Worm (Caenorhabditis elegans) whole organism, L4 larva: ENCODE data around the gene acp-3.

Experiments used
- D1046.2 ChIP-seq: fragments of 200-800 bp; sonication (Bioruptor generic); IDR thresholded peaks from 2 replicates; pipeline ENCODE4 v1.3.6; 2022; ENCODE audit warnings: missing genetic modification characterization, missing compliant biosample characterization
- F26F4.8 ChIP-seq: fragments of 200-800 bp; sonication (Bioruptor generic); conservative IDR thresholded peaks from 2 replicates; pipeline ENCODE4 v1.3.6; 2022; ENCODE audit warnings: missing genetic modification characterization, missing compliant biosample characterization
- T20F7.1 ChIP-seq: fragments of 200-800 bp; sonication (Bioruptor generic); optimal IDR thresholded peaks from 2 replicates; lab custom pipeline; 2018; ENCODE audit warnings: mild to moderate bottlenecking, missing genetic modification characterization, missing compliant biosample characterization
- T26A8.4 ChIP-seq: fragments of 200-800 bp; sonication (Bioruptor generic); IDR thresholded peaks from 2 replicates; pipeline ENCODE4 v1.3.6; 2022; ENCODE audit warnings: missing genetic modification characterization, missing compliant biosample characterization
- Y105C5A.15 ChIP-seq: fragments of 200-800 bp; sonication (Bioruptor generic); IDR thresholded peaks from 2 replicates; pipeline ENCODE4 v1.3.6; 2022; ENCODE audit warnings: missing genetic modification characterization, missing compliant biosample characterization
- Y48G9A.11 ChIP-seq: fragments of 200-800 bp; sonication (Bioruptor generic); IDR thresholded peaks from 2 replicates; pipeline ENCODE4 v1.3.6; 2022; ENCODE audit warnings: missing genetic modification reagents, missing genetic modification characterization, missing compliant biosample characterization
- Y75B8A.6 ChIP-seq: fragments of 200-800 bp; sonication (Bioruptor generic); IDR thresholded peaks from 2 replicates; pipeline ENCODE4 v1.3.6; 2022; ENCODE audit warnings: missing genetic modification reagents, missing genetic modification characterization, missing compliant biosample characterization
- ZK337.2 ChIP-seq: fragments of 200-800 bp; sonication (Bioruptor generic); IDR thresholded peaks from 2 replicates; pipeline ENCODE4 v1.3.6; 2022; ENCODE audit warnings: missing genetic modification reagents, missing genetic modification characterization, missing compliant biosample characterization
- ZK546.5 ChIP-seq, 2 experiments: sonication (generic microtip); optimal IDR thresholded peaks; 2 replicates each; lab custom pipeline; 2017; ENCODE audit warnings: missing biosample characterization in 2 of 2, missing genetic modification characterization in 2 of 2
- aha-1 ChIP-seq: fragments of 150-350 bp; peaks from one replicate; lab custom pipeline; 2014; ENCODE audit warnings: missing biosample characterization, missing genetic modification characterization
- aly-2 ChIP-seq: sonication (generic microtip); optimal IDR thresholded peaks from 2 replicates; lab custom pipeline; 2018; ENCODE audit warnings: missing biosample characterization, missing genetic modification characterization
- ceh-28 ChIP-seq: fragments of 150-350 bp; optimal IDR thresholded peaks from 2 replicates; lab custom pipeline; 2014; ENCODE audit warnings: missing biosample characterization, missing genetic modification reagents, missing genetic modification characterization
- ceh-32 ChIP-seq: sonication (generic microtip); optimal IDR thresholded peaks from 2 replicates; lab custom pipeline; 2016; ENCODE audit warnings: mild to moderate bottlenecking, missing genetic modification characterization, missing compliant biosample characterization; ENCODE audit not compliant: poor library complexity
- ces-1 ChIP-seq: fragments of 150-350 bp; sonication (generic microtip); optimal IDR thresholded peaks from 4 replicates; lab custom pipeline; 2014; ENCODE audit warnings: missing biosample characterization, missing genetic modification reagents, missing genetic modification characterization
- daf-12 ChIP-seq: fragments of 150-350 bp; optimal IDR thresholded peaks from 2 replicates; lab custom pipeline; 2014; ENCODE audit warnings: missing biosample characterization, missing genetic modification reagents, missing genetic modification characterization
- daf-16 ChIP-seq, 3 experiments: sonication (generic microtip); optimal IDR thresholded peaks; 2 replicates each; lab custom pipeline; 2016 to 2017; ENCODE audit warnings: missing genetic modification characterization in 3 of 3, missing genetic modification reagents in 3 of 3, mild to moderate bottlenecking in 2 of 3, missing compliant biosample characterization in 2 of 3, missing biosample characterization in 1 of 3, moderate library complexity in 1 of 3
- dmd-6 ChIP-seq: fragments of 200-800 bp; sonication (Bioruptor generic); IDR thresholded peaks from 2 replicates; pipeline ENCODE4 v1.3.6; 2022; ENCODE audit warnings: missing genetic modification reagents, missing genetic modification characterization, missing compliant biosample characterization
- dmd-9 ChIP-seq: fragments of 200-800 bp; sonication (Bioruptor generic); IDR thresholded peaks from 2 replicates; pipeline ENCODE4 v1.3.6; 2022; ENCODE audit warnings: missing genetic modification reagents, missing genetic modification characterization, missing compliant biosample characterization
- dpl-1 ChIP-seq: fragments of 150-350 bp; optimal IDR thresholded peaks from 2 replicates; lab custom pipeline; 2014; ENCODE audit warnings: missing biosample characterization, missing genetic modification reagents, missing genetic modification characterization
- duxl-1 ChIP-seq: sonication (generic microtip); optimal IDR thresholded peaks from 2 replicates; lab custom pipeline; 2016; ENCODE audit warnings: mild to moderate bottlenecking, missing genetic modification characterization, moderate library complexity, missing compliant biosample characterization; ENCODE audit not compliant: poor library complexity
- dve-1 ChIP-seq: sonication (generic microtip); optimal IDR thresholded peaks from 2 replicates; lab custom pipeline; 2017; ENCODE audit warnings: antibody characterized with exemption, mild to moderate bottlenecking, missing genetic modification characterization, missing compliant biosample characterization; ENCODE audit not compliant: insufficient read depth
- fos-1 ChIP-seq: fragments of 150-350 bp; optimal IDR thresholded peaks from 2 replicates; lab custom pipeline; 2014; ENCODE audit warnings: missing biosample characterization, missing genetic modification characterization
- hlh-11 ChIP-seq: fragments of 200-800 bp; sonication (Bioruptor generic); optimal IDR thresholded peaks from 2 replicates; lab custom pipeline; 2018; ENCODE audit warnings: mild to moderate bottlenecking, missing genetic modification characterization, missing compliant biosample characterization
- hmg-1.1 ChIP-seq: fragments of 200-800 bp; sonication (Bioruptor generic); IDR thresholded peaks from 2 replicates; pipeline ENCODE4 v1.3.6; 2022; ENCODE audit warnings: missing genetic modification reagents, missing genetic modification characterization, missing compliant biosample characterization
- lim-7 ChIP-seq: fragments of 200-800 bp; sonication (Bioruptor generic); IDR thresholded peaks from 2 replicates; pipeline ENCODE4 v1.3.6; 2022; ENCODE audit warnings: missing genetic modification characterization, missing compliant biosample characterization
- lin-39 ChIP-seq: fragments of 150-350 bp; optimal IDR thresholded peaks from 2 replicates; lab custom pipeline; 2014; ENCODE audit warnings: missing biosample characterization, missing genetic modification reagents, missing genetic modification characterization
- lsy-2 ChIP-seq, 2 experiments: fragments of 150-350 bp in 1 of 2; sonication (generic microtip) in 1 of 2; optimal IDR thresholded peaks; 2 replicates each; lab custom pipeline; 2014 to 2017; ENCODE audit warnings: missing biosample characterization in 2 of 2, missing genetic modification characterization in 2 of 2
- mdl-1 ChIP-seq, 2 experiments: fragments of 150-350 bp in 1 of 2; sonication (generic microtip) in 1 of 2; optimal IDR thresholded peaks; 2 replicates each; lab custom pipeline; 2014 to 2017; ENCODE audit warnings: missing biosample characterization in 2 of 2, missing genetic modification characterization in 2 of 2
- mdt-29 ChIP-seq: fragments of 200-800 bp; sonication (Bioruptor generic); IDR thresholded peaks from 2 replicates; pipeline ENCODE4 v1.3.6; 2022; ENCODE audit warnings: missing genetic modification reagents, missing genetic modification characterization, missing compliant biosample characterization
- mep-1 ChIP-seq: fragments of 150-350 bp; sonication (generic microtip); optimal IDR thresholded peaks from 3 replicates; lab custom pipeline; 2014; ENCODE audit warnings: missing biosample characterization, missing genetic modification characterization
- mxl-3 ChIP-seq: fragments of 200-800 bp; sonication (Bioruptor generic); optimal IDR thresholded peaks from 2 replicates; lab custom pipeline; 2018; ENCODE audit warnings: mild to moderate bottlenecking, missing genetic modification characterization, missing compliant biosample characterization
- nhr-111 ChIP-seq: fragments of 200-800 bp; sonication (Bioruptor generic); optimal IDR thresholded peaks from 2 replicates; lab custom pipeline; 2018; ENCODE audit warnings: mild to moderate bottlenecking, missing genetic modification characterization, missing compliant biosample characterization
- nhr-237 ChIP-seq: sonication (generic microtip); optimal IDR thresholded peaks from 2 replicates; lab custom pipeline; 2017; ENCODE audit warnings: missing biosample characterization, missing genetic modification characterization
- nhr-25 ChIP-seq: sonication (generic microtip); optimal IDR thresholded peaks from 2 replicates; lab custom pipeline; 2017; ENCODE audit warnings: missing genetic modification characterization, mild to moderate bottlenecking, missing compliant biosample characterization, antibody characterized with exemption, moderate library complexity, borderline replicate concordance; ENCODE audit not compliant: insufficient read depth
- nhr-42 ChIP-seq: fragments of 200-800 bp; sonication (Bioruptor generic); IDR thresholded peaks from 2 replicates; pipeline ENCODE4 v1.3.6; 2022; ENCODE audit warnings: missing genetic modification characterization, missing compliant biosample characterization
- nhr-48 ChIP-seq: sonication (generic microtip); optimal IDR thresholded peaks from 2 replicates; lab custom pipeline; 2016; ENCODE audit warnings: mild to moderate bottlenecking, missing genetic modification characterization, missing compliant biosample characterization
- nhr-6 ChIP-seq: fragments of 150-350 bp; optimal IDR thresholded peaks from 2 replicates; lab custom pipeline; 2014; ENCODE audit warnings: missing biosample characterization, missing genetic modification characterization
- nhr-76 ChIP-seq: fragments of 150-350 bp; optimal IDR thresholded peaks from 2 replicates; lab custom pipeline; 2014; ENCODE audit warnings: missing biosample characterization, missing genetic modification characterization
- nhr-77 ChIP-seq: fragments of 150-350 bp; optimal IDR thresholded peaks from 2 replicates; lab custom pipeline; 2014; ENCODE audit warnings: missing biosample characterization, missing genetic modification characterization
- rbr-2 ChIP-seq: sonication (generic microtip); optimal IDR thresholded peaks from 2 replicates; lab custom pipeline; 2016; ENCODE audit warnings: missing genotype, missing genetic modification characterization, missing compliant biosample characterization
- set-16 ChIP-seq: fragments of 200-800 bp; sonication (Bioruptor generic); IDR thresholded peaks from 2 replicates; pipeline ENCODE4 v1.3.6; 2022; ENCODE audit warnings: missing genetic modification reagents, missing genetic modification characterization, missing compliant biosample characterization
- skn-1 ChIP-seq: fragments of 150-350 bp; optimal IDR thresholded peaks from 2 replicates; lab custom pipeline; 2014; ENCODE audit warnings: missing biosample characterization, missing genetic modification characterization
- snpc-1.2 ChIP-seq: fragments of 200-800 bp; sonication (Bioruptor generic); IDR thresholded peaks from 2 replicates; pipeline ENCODE4 v1.3.6; 2022; ENCODE audit warnings: missing genetic modification reagents, missing genetic modification characterization, missing compliant biosample characterization
- spr-3 ChIP-seq: fragments of 200-800 bp; sonication (Bioruptor generic); optimal IDR thresholded peaks from 2 replicates; lab custom pipeline; 2018; ENCODE audit warnings: mild to moderate bottlenecking, missing genetic modification characterization, missing compliant biosample characterization
- unc-62 ChIP-seq, 3 experiments: fragments of 150-350 bp in 1 of 3; sonication (generic microtip); optimal IDR thresholded peaks in 2 of 3; peaks in 1 of 3; 1 replicate in 1 of 3; 2 replicates in 2 of 3; lab custom pipeline; 2014 to 2017; ENCODE audit warnings: missing biosample characterization in 3 of 3, missing genetic modification characterization in 3 of 3, missing genetic modification reagents in 3 of 3, missing genotype in 1 of 3
- vab-7 ChIP-seq: fragments of 200-800 bp; sonication (Bioruptor generic); IDR thresholded peaks from 2 replicates; pipeline ENCODE4 v1.3.6; 2022; ENCODE audit warnings: missing genetic modification reagents, missing genetic modification characterization, missing compliant biosample characterization
- zag-1 ChIP-seq: fragments of 150-350 bp; optimal IDR thresholded peaks from 2 replicates; lab custom pipeline; 2014; ENCODE audit warnings: missing biosample characterization, missing genetic modification characterization
- zfp-2 ChIP-seq: sonication (generic microtip); optimal IDR thresholded peaks from 2 replicates; lab custom pipeline; 2016; ENCODE audit warnings: mild to moderate bottlenecking, missing genetic modification characterization, missing compliant biosample characterization
- zip-11 ChIP-seq: fragments of 200-800 bp; sonication (Bioruptor generic); IDR thresholded peaks from 2 replicates; pipeline ENCODE4 v1.3.6; 2022; ENCODE audit warnings: missing genetic modification characterization, missing compliant biosample characterization

Gene acp-3

DNA sequence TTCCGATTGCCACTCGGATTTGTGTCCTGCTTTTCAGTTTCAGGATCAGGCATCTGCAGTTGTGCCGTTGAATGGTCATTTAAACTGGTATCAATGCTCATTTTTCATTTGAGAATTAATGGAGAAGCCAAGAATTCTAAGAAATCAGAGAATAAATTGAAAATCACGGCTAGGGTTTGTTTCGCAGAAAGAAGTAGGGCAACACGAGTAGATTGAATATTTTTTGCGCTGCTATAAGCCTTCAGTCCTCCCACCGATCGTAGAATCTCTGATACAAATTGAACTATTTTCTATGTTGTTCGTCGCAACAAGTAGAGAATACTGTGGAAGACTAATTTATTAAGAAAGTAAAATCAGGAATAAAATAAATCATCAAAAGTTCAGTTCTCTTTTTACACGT lies at the start of gene acp-3:
TSS of gene acp-3 (minus strand) at position 101 of the 400 bp plus-strand sequence.
- TF ChIP-seq nhr-237 (tag; lab: Kevin White, UChicago): no peak
- TF ChIP-seq unc-62 (GFP tag; optimal IDR thresholded peaks at IDR 0.05 in 1 of 2; lab: Kevin White, UChicago): peak in 1 of 2 experiments; percentile 68
- no peak for TF ChIP-seq unc-62 (tag; optimal IDR thresholded peaks at IDR 0.05; lab: Kevin White, UChicago)
- peak; percentile 84 for TF ChIP-seq aha-1 (tag; lab: Kevin White, UChicago)

DNA sequence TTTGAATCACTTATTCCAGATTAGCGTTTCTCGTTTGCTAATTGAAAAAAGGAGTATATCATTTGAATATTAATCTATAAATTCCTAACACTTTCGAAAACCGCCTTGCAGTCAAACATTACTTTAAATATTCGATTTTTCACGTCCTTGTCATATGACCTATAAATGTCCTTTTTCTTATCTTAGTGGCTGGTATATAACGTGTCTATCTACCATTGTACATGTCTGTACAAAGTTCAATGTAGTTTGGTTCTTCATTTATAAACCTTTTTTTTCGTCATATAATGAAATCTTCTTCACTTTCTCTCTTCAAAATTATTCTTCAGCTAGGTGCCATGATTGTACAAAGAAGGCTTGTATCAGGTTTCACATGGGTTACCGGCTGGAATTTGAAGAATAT lies 48.7 kb upstream of the acp-3 start, which contains the start of gene gbh-2:
TSS of gene gbh-2 (plus strand) at position 277 of the 400 bp plus-strand sequence.
- no peak for TF ChIP-seq dmd-9 (GFP tag; lab: Robert Waterston, UW)
- TF ChIP-seq mxl-3 (GFP tag; lab: Kevin White, UChicago): no peak
- no peak for TF ChIP-seq dpl-1 (GFP tag; lab: Kevin White, UChicago)
- TF ChIP-seq ceh-28 (tag; lab: Kevin White, UChicago): no peak
- TF ChIP-seq nhr-76 (tag; lab: Kevin White, UChicago): no peak
- no peak for TF ChIP-seq Y75B8A.6 (GFP tag; lab: Robert Waterston, UW)
- TF ChIP-seq T20F7.1 (GFP tag; lab: Kevin White, UChicago): peak; percentile 45
- no peak for TF ChIP-seq set-16 (GFP tag; lab: Robert Waterston, UW)
- peak in 1 of 2 experiments; percentile 67 for TF ChIP-seq lsy-2 (tag; optimal IDR thresholded peaks at IDR 0.05; lab: Kevin White, UChicago)
- no peak for TF ChIP-seq ceh-32
- TF ChIP-seq rbr-2 (tag; lab: Kevin White, UChicago): no peak
- no peak for TF ChIP-seq nhr-6 (tag; lab: Kevin White, UChicago)
- no peak for TF ChIP-seq aly-2 (tag; lab: Kevin White, UChicago)
- TF ChIP-seq hmg-1.1 (GFP tag; lab: Robert Waterston, UW): no peak
- TF ChIP-seq fos-1: no peak
- TF ChIP-seq nhr-25 (tag; lab: Kevin White, UChicago): peak; percentile 22
- no peak for TF ChIP-seq skn-1 (tag; lab: Kevin White, UChicago)
- TF ChIP-seq D1046.2 (GFP tag; lab: Robert Waterston, UW): no peak
- peak; percentile 90 for TF ChIP-seq dmd-6 (GFP tag; lab: Robert Waterston, UW)
- no peak for TF ChIP-seq nhr-42 (GFP tag; lab: Robert Waterston, UW)
- peak; percentile 64 for TF ChIP-seq nhr-77 (tag; lab: Kevin White, UChicago)
- peak; percentile 81 for TF ChIP-seq mep-1
- TF ChIP-seq nhr-237 (tag; lab: Kevin White, UChicago): no peak
- peak; percentile 43 for TF ChIP-seq aha-1 (tag; lab: Kevin White, UChicago)
- TF ChIP-seq lim-7: no peak
- no peak for TF ChIP-seq Y105C5A.15
- no peak for TF ChIP-seq daf-16 (GFP tag; optimal IDR thresholded peaks at IDR 0.05; lab: Kevin White, UChicago)
- peak; percentile 72 for TF ChIP-seq daf-16 (tag; optimal IDR thresholded peaks at IDR 0.05; lab: Kevin White, UChicago)
- peak in 1 of 2 experiments; percentile 19 for TF ChIP-seq mdl-1 (tag; optimal IDR thresholded peaks at IDR 0.05; lab: Kevin White, UChicago)
- no peak for TF ChIP-seq F26F4.8 (GFP tag; lab: Robert Waterston, UW)
- no peak for TF ChIP-seq snpc-1.2 (GFP tag; lab: Robert Waterston, UW)
- TF ChIP-seq nhr-111 (GFP tag; lab: Kevin White, UChicago): no peak
- TF ChIP-seq ZK337.2 (GFP tag; lab: Robert Waterston, UW): no peak
- TF ChIP-seq zag-1 (tag; lab: Kevin White, UChicago): no peak
- no peak for TF ChIP-seq lin-39 (tag; lab: Kevin White, UChicago)
- peak; percentile 80 for TF ChIP-seq nhr-48
- no peak for TF ChIP-seq Y48G9A.11 (GFP tag; lab: Robert Waterston, UW)
- no peak for TF ChIP-seq duxl-1
- no peak for TF ChIP-seq T26A8.4 (GFP tag; lab: Robert Waterston, UW)
- TF ChIP-seq vab-7: no peak
- TF ChIP-seq dve-1: peak; percentile 92
- TF ChIP-seq mdt-29 (GFP tag; lab: Robert Waterston, UW): no peak
- no peak for TF ChIP-seq ces-1 (GFP tag; lab: Kevin White, UChicago)
- no peak for TF ChIP-seq daf-12 (tag; lab: Kevin White, UChicago)
- peak; percentile 68 for TF ChIP-seq hlh-11 (tag; lab: Kevin White, UChicago)
- no peak for TF ChIP-seq spr-3 (GFP tag; lab: Kevin White, UChicago)
- TF ChIP-seq zip-11: no peak
- TF ChIP-seq ZK546.5 (tag; optimal IDR thresholded peaks at IDR 0.05; lab: Kevin White, UChicago): no peak
- no peak for TF ChIP-seq zfp-2 (tag; lab: Kevin White, UChicago)
